Worm (Caenorhabditis elegans) whole organism, young adult: ENCODE measurements around the gene C16A3.2.

ENCODE experiments used
- B0019.2 ChIP-seq: fragments of 200-800 bp; sonication (Bioruptor generic); conservative IDR thresholded peaks from 2 replicates; pipeline ENCODE4 v1.3.6; 2022; ENCODE audit warnings: missing genetic modification reagents, missing genetic modification characterization, missing compliant biosample characterization
- B0035.1 ChIP-seq: sonication (generic microtip); optimal IDR thresholded peaks from 2 replicates; lab custom pipeline; 2016; ENCODE audit warnings: missing genetic modification characterization, mild to moderate bottlenecking, missing compliant biosample characterization, missing genotype, missing genetic modification reagents
- B0336.3 ChIP-seq: fragments of 200-800 bp; sonication (Bioruptor generic); IDR thresholded peaks from 2 replicates; pipeline ENCODE4 v1.3.6; 2022; ENCODE audit warnings: missing genetic modification characterization, missing compliant biosample characterization
- C06A6.2 ChIP-seq: fragments of 200-800 bp; sonication (Bioruptor generic); conservative IDR thresholded peaks from 2 replicates; pipeline ENCODE4 v1.3.6; 2022; ENCODE audit warnings: missing genetic modification characterization, missing compliant biosample characterization
- D2030.7 ChIP-seq: fragments of 200-800 bp; sonication (Bioruptor generic); IDR thresholded peaks from 2 replicates; pipeline ENCODE4 v1.3.6; 2022; ENCODE audit warnings: missing genetic modification reagents, missing genetic modification characterization, missing compliant biosample characterization
- F10E7.11 ChIP-seq: sonication (generic microtip); optimal IDR thresholded peaks from 2 replicates; lab custom pipeline; 2017; ENCODE audit warnings: mild to moderate bottlenecking, missing genetic modification characterization, moderate library complexity, missing compliant biosample characterization
- F49E8.2 ChIP-seq: sonication (generic microtip); optimal IDR thresholded peaks from 3 replicates; lab custom pipeline; 2017; ENCODE audit warnings: missing genetic modification characterization, mild to moderate bottlenecking, missing compliant biosample characterization, antibody characterized with exemption, moderate library complexity; ENCODE audit not compliant: insufficient read depth
- F57C9.4 ChIP-seq: sonication (generic microtip); optimal IDR thresholded peaks from 2 replicates; lab custom pipeline; 2017; ENCODE audit warnings: mild to moderate bottlenecking, missing genetic modification characterization, missing compliant biosample characterization
- T26A5.8 ChIP-seq: sonication (generic microtip); optimal IDR thresholded peaks from 2 replicates; lab custom pipeline; 2016; ENCODE audit warnings: missing genetic modification characterization, missing compliant biosample characterization
- Y53F4B.3 ChIP-seq: fragments of 200-800 bp; sonication (Bioruptor generic); IDR thresholded peaks from 2 replicates; pipeline ENCODE4 v1.3.6; 2022; ENCODE audit warnings: missing genetic modification reagents, missing genetic modification characterization, missing compliant biosample characterization
- ZK185.1 ChIP-seq: sonication (generic microtip); optimal IDR thresholded peaks from 2 replicates; lab custom pipeline; 2016; ENCODE audit warnings: mild to moderate bottlenecking, missing genetic modification characterization, missing compliant biosample characterization; ENCODE audit not compliant: poor library complexity, severe bottlenecking
- akir-1 ChIP-seq: fragments of 200-800 bp; sonication (Bioruptor generic); optimal IDR thresholded peaks from 2 replicates; lab custom pipeline; 2018; ENCODE audit warnings: mild to moderate bottlenecking, missing genetic modification characterization, moderate library complexity, missing compliant biosample characterization
- attf-3 ChIP-seq: fragments of 200-800 bp; sonication (Bioruptor generic); conservative IDR thresholded peaks from 2 replicates; pipeline ENCODE4 v1.3.6; 2022; ENCODE audit warnings: missing genetic modification reagents, missing genetic modification characterization, missing compliant biosample characterization
- attf-5 ChIP-seq: fragments of 200-800 bp; sonication (Bioruptor generic); optimal IDR thresholded peaks from 2 replicates; lab custom pipeline; 2018; ENCODE audit warnings: mild to moderate bottlenecking, missing genetic modification characterization, missing compliant biosample characterization
- attf-6 ChIP-seq: fragments of 200-800 bp; sonication (Bioruptor generic); IDR thresholded peaks from 2 replicates; pipeline ENCODE4 v1.3.6; 2022; ENCODE audit warnings: missing genetic modification reagents, missing genetic modification characterization, missing compliant biosample characterization
- bed-1 ChIP-seq: fragments of 200-800 bp; sonication (Bioruptor generic); IDR thresholded peaks from 2 replicates; pipeline ENCODE4 v1.3.6; 2022; ENCODE audit warnings: missing genetic modification reagents, missing genetic modification characterization, missing compliant biosample characterization
- bed-2 ChIP-seq: fragments of 200-800 bp; sonication (Bioruptor generic); IDR thresholded peaks from 2 replicates; pipeline ENCODE4 v1.3.6; 2022; ENCODE audit warnings: missing genetic modification reagents, missing genetic modification characterization, missing compliant biosample characterization
- ceh-100 ChIP-seq: fragments of 200-800 bp; sonication (Bioruptor generic); IDR thresholded peaks from 2 replicates; pipeline ENCODE4 v1.3.6; 2022; ENCODE audit warnings: missing genetic modification reagents, missing genetic modification characterization, missing compliant biosample characterization
- ceh-27 ChIP-seq: fragments of 200-800 bp; sonication (Bioruptor generic); optimal IDR thresholded peaks from 2 replicates; lab custom pipeline; 2018; ENCODE audit warnings: mild to moderate bottlenecking, missing genetic modification characterization, moderate library complexity, missing compliant biosample characterization
- ceh-40 ChIP-seq: fragments of 200-800 bp; sonication (Bioruptor generic); IDR thresholded peaks from 2 replicates; pipeline ENCODE4 v1.3.6; 2022; ENCODE audit warnings: missing genetic modification characterization, missing compliant biosample characterization
- ceh-58 ChIP-seq: fragments of 200-800 bp; sonication (Bioruptor generic); IDR thresholded peaks from 2 replicates; pipeline ENCODE4 v1.3.6; 2022; ENCODE audit warnings: missing genetic modification characterization, missing compliant biosample characterization
- egrh-3 ChIP-seq: fragments of 200-800 bp; sonication (Bioruptor generic); IDR thresholded peaks from 2 replicates; pipeline ENCODE4 v1.3.6; 2022; ENCODE audit warnings: missing genetic modification reagents, missing genetic modification characterization, missing compliant biosample characterization
- ekl-4 ChIP-seq: fragments of 200-800 bp; sonication (Bioruptor generic); IDR thresholded peaks from 2 replicates; pipeline ENCODE4 v1.3.6; 2022; ENCODE audit warnings: missing genetic modification reagents, missing genetic modification characterization, missing compliant biosample characterization
- fkh-3 ChIP-seq: sonication (generic microtip); optimal IDR thresholded peaks from 2 replicates; lab custom pipeline; 2016; ENCODE audit warnings: mild to moderate bottlenecking, missing genetic modification characterization, missing compliant biosample characterization
- gei-17 ChIP-seq: fragments of 200-800 bp; sonication (Bioruptor generic); optimal IDR thresholded peaks from 2 replicates; lab custom pipeline; 2018; ENCODE audit warnings: mild to moderate bottlenecking, missing genetic modification characterization, missing compliant biosample characterization
- him-1 ChIP-seq: sonication (generic microtip); optimal IDR thresholded peaks from 2 replicates; lab custom pipeline; 2016; ENCODE audit warnings: missing genotype, missing genetic modification reagents, missing genetic modification characterization, missing compliant biosample characterization
- hmg-1.2 ChIP-seq: fragments of 200-800 bp; sonication (Bioruptor generic); IDR thresholded peaks from 2 replicates; pipeline ENCODE4 v1.3.6; 2022; ENCODE audit warnings: missing genetic modification reagents, missing genetic modification characterization, missing compliant biosample characterization
- hsf-1 ChIP-seq: fragments of 200-800 bp; sonication (Bioruptor generic); IDR thresholded peaks from 2 replicates; pipeline ENCODE4 v1.3.6; 2022; ENCODE audit warnings: missing genetic modification reagents, missing genetic modification characterization, missing compliant biosample characterization
- lin-26 ChIP-seq: fragments of 200-800 bp; sonication (Bioruptor generic); IDR thresholded peaks from 2 replicates; pipeline ENCODE4 v1.3.6; 2022; ENCODE audit warnings: missing genetic modification reagents, missing genetic modification characterization, missing compliant biosample characterization
- lsl-1 ChIP-seq: fragments of 200-800 bp; sonication (Bioruptor generic); optimal IDR thresholded peaks from 2 replicates; lab custom pipeline; 2018; ENCODE audit warnings: mild to moderate bottlenecking, missing genetic modification characterization, moderate library complexity, missing compliant biosample characterization
- lsy-27 ChIP-seq: sonication (generic microtip); optimal IDR thresholded peaks from 2 replicates; lab custom pipeline; 2017; ENCODE audit warnings: missing genetic modification characterization, mild to moderate bottlenecking, missing compliant biosample characterization, antibody characterized with exemption, missing genotype, borderline replicate concordance; ENCODE audit not compliant: insufficient read depth
- madf-10 ChIP-seq: sonication (generic microtip); optimal IDR thresholded peaks from 2 replicates; lab custom pipeline; 2016; ENCODE audit warnings: mild to moderate bottlenecking, missing genetic modification characterization, missing compliant biosample characterization
- mel-28 ChIP-seq: sonication (generic microtip); optimal IDR thresholded peaks from 2 replicates; lab custom pipeline; 2016; ENCODE audit warnings: borderline replicate concordance, mild to moderate bottlenecking, missing genetic modification characterization, missing compliant biosample characterization
- nfya-1 ChIP-seq: sonication (generic microtip); optimal IDR thresholded peaks from 2 replicates; lab custom pipeline; 2017; ENCODE audit warnings: antibody characterized with exemption, missing compliant biosample characterization, missing genetic modification characterization, borderline replicate concordance; ENCODE audit not compliant: insufficient read depth
- nfyb-1 ChIP-seq: fragments of 200-800 bp; sonication (Bioruptor generic); IDR thresholded peaks from 2 replicates; pipeline ENCODE4 v1.3.6; 2022; ENCODE audit warnings: missing genetic modification reagents, missing genetic modification characterization, missing compliant biosample characterization
- nhr-120 ChIP-seq: fragments of 200-800 bp; sonication (Bioruptor generic); IDR thresholded peaks from 2 replicates; pipeline ENCODE4 v1.3.6; 2022; ENCODE audit warnings: missing genetic modification characterization, missing compliant biosample characterization
- nhr-90 ChIP-seq: sonication (generic microtip); optimal IDR thresholded peaks from 2 replicates; lab custom pipeline; 2016; ENCODE audit warnings: missing genotype, mild to moderate bottlenecking, missing genetic modification characterization, missing compliant biosample characterization
- pha-4 ChIP-seq: fragments of 150-350 bp; sonication (generic microtip); optimal IDR thresholded peaks from 2 replicates; lab custom pipeline; 2014; ENCODE audit warnings: missing biosample characterization, missing genetic modification reagents, missing genetic modification characterization
- rpc-1 ChIP-seq, 2 experiments: fragments of 150-350 bp in 1 of 2; sonication (generic microtip) in 1 of 2; optimal IDR thresholded peaks; 2 replicates each; lab custom pipeline; 2014 to 2018; ENCODE audit warnings: missing biosample characterization in 1 of 2, missing genetic modification characterization in 1 of 2, missing genetic modification reagents in 1 of 2, missing genotype in 1 of 2
- snpc-1.3 ChIP-seq: sonication (generic microtip); optimal IDR thresholded peaks from 2 replicates; lab custom pipeline; 2017; ENCODE audit warnings: missing genetic modification characterization, mild to moderate bottlenecking, missing compliant biosample characterization, antibody characterized with exemption, moderate library complexity, missing genotype, missing genetic modification reagents; ENCODE audit not compliant: insufficient read depth
- snpc-4 ChIP-seq, 5 experiments: fragments of 150-350 bp in 1 of 5; sonication (generic microtip) in 4 of 5; optimal IDR thresholded peaks; 2 replicates each; lab custom pipeline; 2014 to 2018; ENCODE audit warnings: missing genetic modification characterization in 5 of 5, missing biosample characterization in 3 of 5, antibody characterized with exemption in 2 of 5, mild to moderate bottlenecking in 2 of 5, missing compliant biosample characterization in 2 of 5, missing genotype in 2 of 5, moderate library complexity in 2 of 5, missing genetic modification reagents in 1 of 5
- somi-1 ChIP-seq: fragments of 200-800 bp; sonication (Bioruptor generic); optimal IDR thresholded peaks from 2 replicates; lab custom pipeline; 2018; ENCODE audit warnings: mild to moderate bottlenecking, missing genetic modification characterization, missing compliant biosample characterization
- tbp1 ChIP-seq: fragments of 200-800 bp; sonication (Bioruptor generic); optimal IDR thresholded peaks from 2 replicates; lab custom pipeline; 2018; ENCODE audit warnings: mild to moderate bottlenecking, missing genetic modification characterization, missing compliant biosample characterization
- tlf-1 ChIP-seq: fragments of 200-800 bp; sonication (Bioruptor generic); optimal IDR thresholded peaks from 2 replicates; lab custom pipeline; 2018; ENCODE audit warnings: mild to moderate bottlenecking, missing genetic modification characterization, missing compliant biosample characterization
- ztf-26 ChIP-seq: sonication (generic microtip); optimal IDR thresholded peaks from 2 replicates; lab custom pipeline; 2017; ENCODE audit warnings: missing genetic modification characterization, missing compliant biosample characterization

Gene C16A3.2

DNA sequence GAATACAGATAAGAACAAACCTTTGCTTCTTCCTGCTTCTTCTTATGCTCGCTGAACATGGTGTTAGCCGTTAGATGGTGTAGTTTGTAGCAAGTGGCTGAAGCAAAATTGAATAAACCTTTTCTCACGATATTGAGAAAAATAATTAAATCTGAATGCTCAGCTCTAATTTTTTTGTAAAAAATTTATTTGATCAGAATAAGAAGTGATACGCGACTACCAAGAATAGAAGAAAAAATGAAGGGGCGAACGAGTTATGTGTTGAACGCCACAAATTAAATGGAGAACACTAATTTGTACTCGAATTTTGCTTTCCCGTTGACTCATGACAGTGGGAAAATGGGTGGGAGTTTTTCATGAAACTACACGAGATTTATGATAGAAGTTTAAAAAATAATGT, 46.4 kb upstream of the C16A3.2 start, which contains the start of gene C56G2.9:
Gene C56G2.9, minus strand, starts transcription at position 101 of the 400 bp plus-strand sequence.
- no peak for TF ChIP-seq B0019.2 (GFP tag; lab: Robert Waterston, UW)
- no peak for TF ChIP-seq hmg-1.2 (GFP tag; lab: Robert Waterston, UW)
- no peak for TF ChIP-seq pha-4 (tag; lab: Kevin White, UChicago)
- TF ChIP-seq B0035.1 (tag; lab: Kevin White, UChicago) = no peak
- TF ChIP-seq attf-6 = no peak
- no peak for TF ChIP-seq bed-1 (GFP tag; lab: Robert Waterston, UW)
- no peak for TF ChIP-seq somi-1 (GFP tag; lab: Kevin White, UChicago)
- no peak for TF ChIP-seq C06A6.2 (GFP tag; lab: Robert Waterston, UW)
- TF ChIP-seq Y53F4B.3 = no peak
- TF ChIP-seq lsl-1 (GFP tag; lab: Kevin White, UChicago) = no peak
- no peak for TF ChIP-seq ceh-40 (GFP tag; lab: Robert Waterston, UW)
- no peak for TF ChIP-seq D2030.7
- TF ChIP-seq mel-28 (tag; lab: Kevin White, UChicago) = no peak
- TF ChIP-seq F49E8.2 (tag; lab: Kevin White, UChicago) = no peak
- TF ChIP-seq ceh-27 (GFP tag; lab: Kevin White, UChicago) = no peak
- no peak for TF ChIP-seq hsf-1
- no peak for TF ChIP-seq nhr-90
- no peak for TF ChIP-seq F57C9.4 (tag; lab: Kevin White, UChicago)
- no peak for TF ChIP-seq egrh-3 (GFP tag; lab: Robert Waterston, UW)

DNA sequence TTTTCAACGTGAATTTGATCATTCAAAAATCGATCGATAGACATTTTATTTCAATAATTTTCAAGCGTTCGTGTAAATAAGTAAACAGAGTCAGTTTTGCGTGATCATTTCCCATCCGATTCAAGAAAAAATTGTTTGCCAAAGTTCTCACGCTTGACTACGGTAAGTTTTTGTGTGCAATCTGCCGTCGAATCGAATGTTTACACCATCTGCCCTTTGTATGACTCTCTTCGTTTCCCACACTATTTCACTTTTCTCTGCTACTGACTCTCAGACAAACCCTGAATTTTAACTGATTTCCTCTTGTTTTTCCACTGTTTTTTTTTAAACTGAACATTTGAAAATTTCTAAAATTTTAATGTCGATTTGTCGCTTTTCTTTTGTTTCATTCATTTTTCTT, 44.9 kb upstream of the C16A3.2 start:
- TF ChIP-seq rpc-1 (optimal IDR thresholded peaks at IDR 0.05; lab: Kevin White, UChicago) (no peak), rpc-1 (tag; optimal IDR thresholded peaks at IDR 0.05; lab: Kevin White, UChicago) (no peak), ceh-58 (GFP tag; lab: Robert Waterston, UW) (no peak), akir-1 (GFP tag; lab: Kevin White, UChicago) (no peak), gei-17 (no peak), ceh-40 (GFP tag; lab: Robert Waterston, UW) (0 out of 2 replicates have a peak, but pooled peaks have one; percentile 9), ztf-26 (tag; lab: Kevin White, UChicago) (peak; percentile 13), F49E8.2 (tag; lab: Kevin White, UChicago) (peak; percentile 58), him-1 (tag; lab: Kevin White, UChicago) (peak; percentile 26), nfyb-1 (0 out of 2 replicates have a peak, but pooled peaks have one; percentile 38), lin-26 (GFP tag; lab: Robert Waterston, UW) (no peak), ekl-4 (peak; percentile 80), tlf-1 (GFP tag; lab: Kevin White, UChicago) (peak; percentile 54), tbp1 (peak; percentile 57), Y53F4B.3 (no peak), nfya-1 (tag; lab: Kevin White, UChicago) (no peak), ZK185.1 (peak; percentile 71), madf-10 (tag; lab: Kevin White, UChicago) (peak; percentile 37), lsy-27 (no peak), snpc-1.3 (tag; lab: Kevin White, UChicago) (no peak), snpc-4 (GFP tag; optimal IDR thresholded peaks at IDR 0.05; lab: Kevin White, UChicago) (no peak), snpc-4 (tag; optimal IDR thresholded peaks at IDR 0.05; lab: Kevin White, UChicago) (peak in 3 of 4 experiments; percentile 52 to 81 (median 62)), bed-2 (GFP tag; lab: Robert Waterston, UW) (no peak), T26A5.8 (tag; lab: Kevin White, UChicago) (no peak), attf-5 (GFP tag; lab: Kevin White, UChicago) (peak; percentile 76), ceh-100 (GFP tag; lab: Robert Waterston, UW) (0 out of 2 replicates have a peak, but pooled peaks have one; percentile 15), B0336.3 (peak; percentile 71; the same call in 1 of the 2 replicates), nhr-120 (GFP tag; lab: Robert Waterston, UW) (no peak), pha-4 (tag; lab: Kevin White, UChicago) (no peak), attf-3 (GFP tag; lab: Robert Waterston, UW) (peak; percentile 58), fkh-3 (no peak), F57C9.4 (tag; lab: Kevin White, UChicago) (no peak), F10E7.11 (tag; lab: Kevin White, UChicago) (no peak)
